Worm (Caenorhabditis elegans) whole organism, L4 larva: ENCODE data around the gene fbxa-104.

Source experiments
- T26A8.4 ChIP-seq: fragments of 200-800 bp; sonication (Bioruptor generic); IDR thresholded peaks from 2 replicates; pipeline ENCODE4 v1.3.6; 2022; ENCODE audit warnings: missing genetic modification characterization, missing compliant biosample characterization
- ZK546.5 ChIP-seq, 2 experiments: sonication (generic microtip); optimal IDR thresholded peaks; 2 replicates each; lab custom pipeline; 2017; ENCODE audit warnings: missing biosample characterization in 2 of 2, missing genetic modification characterization in 2 of 2
- ama-1 ChIP-seq: fragments of 150-350 bp; optimal IDR thresholded peaks from 2 replicates; lab custom pipeline; 2014; ENCODE audit warnings: inconsistent platforms, mixed read lengths
- attf-4 ChIP-seq: sonication (generic microtip); optimal IDR thresholded peaks from 3 replicates; lab custom pipeline; 2017; ENCODE audit warnings: missing biosample characterization, missing genetic modification characterization
- ceh-20 ChIP-seq: fragments of 200-800 bp; sonication (Bioruptor generic); IDR thresholded peaks from 2 replicates; pipeline ENCODE4 v1.3.6; 2022; ENCODE audit warnings: missing genetic modification reagents, missing genetic modification characterization, missing compliant biosample characterization
- ceh-62 ChIP-seq: sonication (generic microtip); optimal IDR thresholded peaks from 2 replicates; lab custom pipeline; 2017; ENCODE audit warnings: missing biosample characterization, missing genetic modification characterization
- ceh-82 ChIP-seq: sonication (generic microtip); optimal IDR thresholded peaks from 2 replicates; lab custom pipeline; 2017; ENCODE audit warnings: missing biosample characterization, missing genetic modification characterization
- ces-1 ChIP-seq: fragments of 150-350 bp; sonication (generic microtip); optimal IDR thresholded peaks from 4 replicates; lab custom pipeline; 2014; ENCODE audit warnings: missing biosample characterization, missing genetic modification reagents, missing genetic modification characterization
- ctbp-1 ChIP-seq: fragments of 200-800 bp; sonication (Bioruptor generic); IDR thresholded peaks from 2 replicates; pipeline ENCODE4 v1.3.6; 2022; ENCODE audit warnings: missing genetic modification reagents, missing genetic modification characterization, missing compliant biosample characterization
- daf-16 ChIP-seq, 3 experiments: sonication (generic microtip); optimal IDR thresholded peaks; 2 replicates each; lab custom pipeline; 2016 to 2017; ENCODE audit warnings: missing genetic modification characterization in 3 of 3, missing genetic modification reagents in 3 of 3, mild to moderate bottlenecking in 2 of 3, missing compliant biosample characterization in 2 of 3, missing biosample characterization in 1 of 3, moderate library complexity in 1 of 3
- dmd-6 ChIP-seq: fragments of 200-800 bp; sonication (Bioruptor generic); IDR thresholded peaks from 2 replicates; pipeline ENCODE4 v1.3.6; 2022; ENCODE audit warnings: missing genetic modification reagents, missing genetic modification characterization, missing compliant biosample characterization
- dmd-8 ChIP-seq: fragments of 200-800 bp; sonication (Bioruptor generic); IDR thresholded peaks from 2 replicates; pipeline ENCODE4 v1.3.6; 2022; ENCODE audit warnings: missing genetic modification characterization, missing compliant biosample characterization
- dpl-1 ChIP-seq: fragments of 150-350 bp; optimal IDR thresholded peaks from 2 replicates; lab custom pipeline; 2014; ENCODE audit warnings: missing biosample characterization, missing genetic modification reagents, missing genetic modification characterization
- dve-1 ChIP-seq: sonication (generic microtip); optimal IDR thresholded peaks from 2 replicates; lab custom pipeline; 2017; ENCODE audit warnings: antibody characterized with exemption, mild to moderate bottlenecking, missing genetic modification characterization, missing compliant biosample characterization; ENCODE audit not compliant: insufficient read depth
- lin-13 ChIP-seq: fragments of 150-350 bp; optimal IDR thresholded peaks from 2 replicates; lab custom pipeline; 2014; ENCODE audit warnings: missing biosample characterization, missing genetic modification reagents, missing genetic modification characterization
- nhr-237 ChIP-seq: sonication (generic microtip); optimal IDR thresholded peaks from 2 replicates; lab custom pipeline; 2017; ENCODE audit warnings: missing biosample characterization, missing genetic modification characterization
- nhr-25 ChIP-seq: sonication (generic microtip); optimal IDR thresholded peaks from 2 replicates; lab custom pipeline; 2017; ENCODE audit warnings: missing genetic modification characterization, mild to moderate bottlenecking, missing compliant biosample characterization, antibody characterized with exemption, moderate library complexity, borderline replicate concordance; ENCODE audit not compliant: insufficient read depth
- nhr-28 ChIP-seq: fragments of 150-350 bp; optimal IDR thresholded peaks from 2 replicates; lab custom pipeline; 2014; ENCODE audit warnings: missing biosample characterization, missing genetic modification characterization
- nhr-41 ChIP-seq: fragments of 200-800 bp; sonication (Bioruptor generic); IDR thresholded peaks from 2 replicates; pipeline ENCODE4 v1.3.6; 2022; ENCODE audit warnings: missing genetic modification reagents, missing genetic modification characterization, missing compliant biosample characterization
- nhr-48 ChIP-seq: sonication (generic microtip); optimal IDR thresholded peaks from 2 replicates; lab custom pipeline; 2016; ENCODE audit warnings: mild to moderate bottlenecking, missing genetic modification characterization, missing compliant biosample characterization
- nhr-6 ChIP-seq: fragments of 150-350 bp; optimal IDR thresholded peaks from 2 replicates; lab custom pipeline; 2014; ENCODE audit warnings: missing biosample characterization, missing genetic modification characterization
- nhr-77 ChIP-seq: fragments of 150-350 bp; optimal IDR thresholded peaks from 2 replicates; lab custom pipeline; 2014; ENCODE audit warnings: missing biosample characterization, missing genetic modification characterization
- pqm-1 ChIP-seq: sonication (generic microtip); optimal IDR thresholded peaks from 2 replicates; lab custom pipeline; 2017; ENCODE audit warnings: missing biosample characterization, missing genetic modification characterization
- rbr-2 ChIP-seq: sonication (generic microtip); optimal IDR thresholded peaks from 2 replicates; lab custom pipeline; 2016; ENCODE audit warnings: missing genotype, missing genetic modification characterization, missing compliant biosample characterization
- unc-39 ChIP-seq: sonication (generic microtip); optimal IDR thresholded peaks from 2 replicates; lab custom pipeline; 2017; ENCODE audit warnings: missing biosample characterization, missing genetic modification characterization
- unc-62 ChIP-seq, 3 experiments: fragments of 150-350 bp in 1 of 3; sonication (generic microtip); optimal IDR thresholded peaks in 2 of 3; peaks in 1 of 3; 1 replicate in 1 of 3; 2 replicates in 2 of 3; lab custom pipeline; 2014 to 2017; ENCODE audit warnings: missing biosample characterization in 3 of 3, missing genetic modification characterization in 3 of 3, missing genetic modification reagents in 3 of 3, missing genotype in 1 of 3
- zfp-2 ChIP-seq: sonication (generic microtip); optimal IDR thresholded peaks from 2 replicates; lab custom pipeline; 2016; ENCODE audit warnings: mild to moderate bottlenecking, missing genetic modification characterization, missing compliant biosample characterization
- ztf-7 ChIP-seq: fragments of 150-350 bp; optimal IDR thresholded peaks from 2 replicates; lab custom pipeline; 2014; ENCODE audit warnings: missing biosample characterization, missing genetic modification characterization

Gene fbxa-104

ce11 chrV:15445437-15445836 lies 22.0 kb upstream of the fbxa-104 start, which contains the start of gene srh-239:
Gene srh-239, plus strand, starts transcription at chrV:15445737.
- no peak for TF ChIP-seq ctbp-1 (GFP tag; lab: Robert Waterston, UW)
- TF ChIP-seq ces-1 (GFP tag; lab: Kevin White, UChicago), result no peak
- no peak for TF ChIP-seq attf-4 (tag; lab: Kevin White, UChicago)
- TF ChIP-seq nhr-25 (tag; lab: Kevin White, UChicago), result no peak
- no peak for TF ChIP-seq ceh-20 (GFP tag; lab: Robert Waterston, UW)
- no peak for TF ChIP-seq ceh-62

- TF ChIP-seq ama-1 (lab: Kevin White, UChicago) (no peak), nhr-28 (tag; lab: Kevin White, UChicago) (peak; percentile 45), lin-13 (GFP tag; lab: Kevin White, UChicago) (no peak), unc-62 (GFP tag; optimal IDR thresholded peaks at IDR 0.05 in 1 of 2; lab: Kevin White, UChicago) (peak in 1 of 2 experiments; percentile 92), unc-62 (tag; optimal IDR thresholded peaks at IDR 0.05; lab: Kevin White, UChicago) (no peak), daf-16 (GFP tag; optimal IDR thresholded peaks at IDR 0.05; lab: Kevin White, UChicago) (no peak), daf-16 (tag; optimal IDR thresholded peaks at IDR 0.05; lab: Kevin White, UChicago) (peak; percentile 39), pqm-1 (tag; lab: Kevin White, UChicago) (peak; percentile 12)
These were observed 21.1 kb upstream of the fbxa-104 start, which contains the start of gene T26H5.9 for ce11 chrV:15444615-15445014. Gene T26H5.9, plus strand, starts transcription at chrV:15444916.

- TF ChIP-seq dpl-1, result no peak
- no peak for TF ChIP-seq nhr-237 (tag; lab: Kevin White, UChicago)
- TF ChIP-seq, all 104 proteins: peak for 0
These were observed 20.7 kb upstream of the fbxa-104 start, which contains the start of gene T26H5.11 for ce11 chrV:15444188-15444587. Gene T26H5.11, minus strand, starts transcription at chrV:15444288.

- TF ChIP-seq lin-13 (GFP tag; lab: Kevin White, UChicago) (no peak), ZK546.5 (tag; optimal IDR thresholded peaks at IDR 0.05; lab: Kevin White, UChicago) (no peak), zfp-2 (no peak)
These were observed 20.2 kb upstream of the fbxa-104 start, which contains the start of gene T26H5.10 for ce11 chrV:15443708-15444107. Gene T26H5.10, minus strand, starts transcription at chrV:15443808.

ce11 chrV:15442384-15442783 lies 18.9 kb upstream of the fbxa-104 start:
- TF ChIP-seq nhr-41, result no peak
- TF ChIP-seq dmd-8 (GFP tag; lab: Robert Waterston, UW), result no peak
- TF ChIP-seq rbr-2, result no peak
- TF ChIP-seq unc-39 (tag; lab: Kevin White, UChicago), result no peak
- TF ChIP-seq nhr-25 (tag; lab: Kevin White, UChicago), result no peak
- TF ChIP-seq ceh-82 (tag; lab: Kevin White, UChicago), result no peak

- TF ChIP-seq daf-16 (GFP tag; optimal IDR thresholded peaks at IDR 0.05; lab: Kevin White, UChicago) (no peak), daf-16 (tag; optimal IDR thresholded peaks at IDR 0.05; lab: Kevin White, UChicago) (peak; percentile 71), T26A8.4 (GFP tag; lab: Robert Waterston, UW) (no peak), nhr-77 (tag; lab: Kevin White, UChicago) (peak; percentile 10), nhr-28 (tag; lab: Kevin White, UChicago) (peak; percentile 72), unc-62 (GFP tag; optimal IDR thresholded peaks at IDR 0.05 in 1 of 2; lab: Kevin White, UChicago) (no peak), unc-62 (tag; optimal IDR thresholded peaks at IDR 0.05; lab: Kevin White, UChicago) (no peak), nhr-6 (peak; percentile 66), pqm-1 (tag; lab: Kevin White, UChicago) (peak; percentile 88), ztf-7 (tag; lab: Kevin White, UChicago) (no peak), nhr-48 (peak; percentile 25), dmd-6 (GFP tag; lab: Robert Waterston, UW) (peak; percentile 95; the same call in 1 of the 2 replicates), dve-1 (peak; percentile 51)
These were observed 12.7 kb upstream of the fbxa-104 start for ce11 chrV:15436133-15436532.
